Worm (Caenorhabditis elegans) whole organism, L4 larva: ENCODE measurements around the gene C34D4.2.

Source experiments
- lin-15B ChIP-seq: fragments of 150-350 bp; sonication (generic microtip); optimal IDR thresholded peaks from 3 replicates; lab custom pipeline; 2014; ENCODE audit warnings: missing biosample characterization, missing genetic modification characterization
- lsy-2 ChIP-seq, 2 experiments: fragments of 150-350 bp in 1 of 2; sonication (generic microtip) in 1 of 2; optimal IDR thresholded peaks; 2 replicates each; lab custom pipeline; 2014 to 2017; ENCODE audit warnings: missing biosample characterization in 2 of 2, missing genetic modification characterization in 2 of 2
- nhr-28 ChIP-seq: fragments of 150-350 bp; optimal IDR thresholded peaks from 2 replicates; lab custom pipeline; 2014; ENCODE audit warnings: missing biosample characterization, missing genetic modification characterization
- snpc-1.2 ChIP-seq: fragments of 200-800 bp; sonication (Bioruptor generic); IDR thresholded peaks from 2 replicates; pipeline ENCODE4 v1.3.6; 2022; ENCODE audit warnings: missing genetic modification reagents, missing genetic modification characterization, missing compliant biosample characterization
- unc-62 ChIP-seq, 3 experiments: fragments of 150-350 bp in 1 of 3; sonication (generic microtip); optimal IDR thresholded peaks in 2 of 3; peaks in 1 of 3; 1 replicate in 1 of 3; 2 replicates in 2 of 3; lab custom pipeline; 2014 to 2017; ENCODE audit warnings: missing biosample characterization in 3 of 3, missing genetic modification characterization in 3 of 3, missing genetic modification reagents in 3 of 3, missing genotype in 1 of 3

DNA sequence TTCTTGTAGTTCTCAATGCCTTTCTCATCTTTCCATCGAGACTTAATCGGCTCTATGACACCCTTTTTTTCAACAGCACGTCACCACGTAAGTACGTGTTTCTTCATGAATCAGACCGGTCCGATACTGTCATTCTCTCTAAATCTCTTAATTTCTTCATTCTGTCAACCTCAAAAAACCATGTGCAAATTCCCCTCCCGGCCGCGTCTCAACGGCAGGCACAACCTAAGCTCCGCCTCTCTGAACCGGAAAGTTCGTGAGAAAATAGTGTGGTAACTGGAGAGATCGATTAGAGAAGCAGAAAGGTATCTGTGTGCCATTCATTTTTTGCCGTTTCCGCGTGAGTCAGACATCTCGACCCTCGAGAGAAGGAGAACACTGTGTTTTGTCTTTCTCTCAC is 39.9 kb upstream of the C34D4.2 start, which contains the start of gene nas-8:
- no peak for TF ChIP-seq lin-15B
- TF ChIP-seq snpc-1.2 (GFP tag; lab: Robert Waterston, UW) = no peak
- TF ChIP-seq unc-62 (GFP tag; optimal IDR thresholded peaks at IDR 0.05 in 1 of 2; lab: Kevin White, UChicago) = no peak
- TF ChIP-seq unc-62 (tag; optimal IDR thresholded peaks at IDR 0.05; lab: Kevin White, UChicago) = no peak
- TF ChIP-seq nhr-28 = no peak
- TF ChIP-seq lsy-2 (tag; optimal IDR thresholded peaks at IDR 0.05; lab: Kevin White, UChicago) = no peak
